Worm (Caenorhabditis elegans) whole organism, L3 larva: ENCODE measurements around the gene spr-3.

Experiments
- ama-1 ChIP-seq: fragments of 150-350 bp; optimal IDR thresholded peaks from 2 replicates; lab custom pipeline; 2018
- lin-15B ChIP-seq: fragments of 150-350 bp; optimal IDR thresholded peaks from 2 replicates; lab custom pipeline; 2014; ENCODE audit warnings: missing biosample characterization, missing genetic modification characterization
- lin-39 ChIP-seq: fragments of 150-350 bp; optimal IDR thresholded peaks from 2 replicates; lab custom pipeline; 2018; ENCODE audit warnings: missing biosample characterization, missing genetic modification reagents, missing genetic modification characterization
- nhr-25 ChIP-seq: sonication (generic microtip); optimal IDR thresholded peaks from 2 replicates; lab custom pipeline; 2017; ENCODE audit warnings: missing biosample characterization, missing genetic modification characterization
- nhr-76 ChIP-seq: fragments of 150-350 bp; sonication (generic microtip); optimal IDR thresholded peaks from 5 replicates; lab custom pipeline; 2014; ENCODE audit warnings: missing biosample characterization, missing genetic modification characterization
- pqm-1 ChIP-seq: fragments of 150-350 bp; optimal IDR thresholded peaks from 2 replicates; lab custom pipeline; 2017; ENCODE audit warnings: missing biosample characterization, missing genetic modification characterization, inconsistent platforms
- unc-39 ChIP-seq: sonication (generic microtip); optimal IDR thresholded peaks from 4 replicates; lab custom pipeline; 2017; ENCODE audit warnings: missing biosample characterization, missing genetic modification characterization
- unc-62 ChIP-seq: fragments of 150-350 bp; sonication (generic microtip); optimal IDR thresholded peaks from 4 replicates; lab custom pipeline; 2014; ENCODE audit warnings: missing biosample characterization, missing genetic modification reagents, missing genetic modification characterization
- zag-1 ChIP-seq: fragments of 150-350 bp; optimal IDR thresholded peaks from 2 replicates; lab custom pipeline; 2014; ENCODE audit warnings: missing biosample characterization, missing genetic modification characterization

- TF ChIP-seq unc-62 (GFP tag; lab: Kevin White, UChicago) (no peak), zag-1 (tag; lab: Kevin White, UChicago) (no peak), ama-1 (lab: Kevin White, UChicago) (no peak), nhr-76 (no peak), lin-39 (tag; lab: Kevin White, UChicago) (no peak), lin-15B (tag; lab: Kevin White, UChicago) (no peak), unc-39 (tag; lab: Kevin White, UChicago) (no peak), nhr-25 (no peak), pqm-1 (tag; lab: Kevin White, UChicago) (no peak)
These were observed 13.4 kb upstream of the spr-3 start for ce11 chrX:4500499-4500898.
